Worm (Caenorhabditis elegans) whole organism, L1 larva: Measurements from ENCODE around the gene F52B11.2.

Source experiments
- C34B4.2 ChIP-seq: sonication (generic microtip); optimal IDR thresholded peaks from 2 replicates; lab custom pipeline; 2017; ENCODE audit warnings: mild to moderate bottlenecking, missing genetic modification characterization, missing compliant biosample characterization
- F16B12.6 ChIP-seq: fragments of 150-350 bp; optimal IDR thresholded peaks from 2 replicates; lab custom pipeline; 2014; ENCODE audit warnings: missing biosample characterization, missing genetic modification characterization
- blmp-1 ChIP-seq: fragments of 150-350 bp; optimal IDR thresholded peaks from 2 replicates; lab custom pipeline; 2014; ENCODE audit warnings: missing biosample characterization, missing genetic modification characterization
- ceh-63 ChIP-seq: fragments of 200-800 bp; sonication (Bioruptor generic); optimal IDR thresholded peaks from 2 replicates; lab custom pipeline; 2018; ENCODE audit warnings: mild to moderate bottlenecking, missing genetic modification characterization, missing compliant biosample characterization
- ceh-82 ChIP-seq, 3 experiments: fragments of 150-350 bp in 1 of 3; sonication (generic microtip) in 2 of 3; optimal IDR thresholded peaks; 2 replicates each; lab custom pipeline; 2014 to 2017; ENCODE audit warnings: missing biosample characterization in 3 of 3, missing genetic modification characterization in 3 of 3
- ces-1 ChIP-seq: fragments of 150-350 bp; optimal IDR thresholded peaks from 2 replicates; lab custom pipeline; 2014; ENCODE audit warnings: missing biosample characterization, missing genetic modification reagents, missing genetic modification characterization
- dsc-1 ChIP-seq: sonication (generic microtip); optimal IDR thresholded peaks from 2 replicates; lab custom pipeline; 2016; ENCODE audit warnings: mild to moderate bottlenecking, missing genetic modification characterization, missing compliant biosample characterization
- efl-1 ChIP-seq, 4 experiments: fragments of 150-350 bp; optimal IDR thresholded peaks in 3 of 4; peaks in 1 of 4; 1 replicate in 1 of 4; 2 replicates in 3 of 4; lab custom pipeline; 2014; ENCODE audit warnings: missing biosample characterization in 2 of 4, missing genetic modification characterization in 2 of 4, missing genetic modification reagents in 2 of 4
- efl-3 ChIP-seq: fragments of 200-800 bp; sonication (Bioruptor generic); optimal IDR thresholded peaks from 2 replicates; lab custom pipeline; 2018; ENCODE audit warnings: mild to moderate bottlenecking, missing genetic modification characterization, missing compliant biosample characterization
- egl-27 ChIP-seq, 2 experiments: fragments of 150-350 bp in 1 of 2; sonication (generic microtip); optimal IDR thresholded peaks; 3 replicates each; lab custom pipeline; 2017 to 2018; ENCODE audit warnings: missing biosample characterization in 2 of 2, missing genetic modification characterization in 2 of 2, missing genetic modification reagents in 2 of 2
- elt-3 ChIP-seq, 6 experiments: fragments of 150-350 bp in 1 of 6; sonication (generic microtip); optimal IDR thresholded peaks; 2 replicates each; lab custom pipeline; 2017 to 2018; ENCODE audit warnings: missing biosample characterization in 6 of 6, missing genetic modification characterization in 6 of 6, inconsistent platforms in 1 of 6
- fos-1 ChIP-seq: fragments of 150-350 bp; optimal IDR thresholded peaks from 2 replicates; lab custom pipeline; 2014; ENCODE audit warnings: missing biosample characterization, missing genetic modification characterization
- grh-1 ChIP-seq: fragments of 200-800 bp; sonication (Bioruptor generic); IDR thresholded peaks from 2 replicates; pipeline ENCODE4 v1.3.6; 2022; ENCODE audit warnings: missing genetic modification reagents, missing genetic modification characterization, missing compliant biosample characterization
- hlh-17 ChIP-seq: fragments of 200-800 bp; sonication (Bioruptor generic); optimal IDR thresholded peaks from 2 replicates; lab custom pipeline; 2018; ENCODE audit warnings: missing genetic modification characterization, mild to moderate bottlenecking, missing compliant biosample characterization, moderate library complexity, borderline replicate concordance
- irx-1 ChIP-seq: sonication (generic microtip); optimal IDR thresholded peaks from 2 replicates; lab custom pipeline; 2016; ENCODE audit warnings: missing genetic modification characterization, missing compliant biosample characterization
- isw-1 ChIP-seq: fragments of 200-800 bp; sonication (Bioruptor generic); IDR thresholded peaks from 2 replicates; pipeline ENCODE4 v1.3.6; 2022; ENCODE audit warnings: missing genetic modification characterization, missing compliant biosample characterization
- lin-14 ChIP-seq: fragments of 200-800 bp; sonication (Bioruptor generic); optimal IDR thresholded peaks from 2 replicates; lab custom pipeline; 2018; ENCODE audit warnings: mild to moderate bottlenecking, missing genetic modification characterization, moderate library complexity, missing compliant biosample characterization
- lir-3 ChIP-seq: sonication (generic microtip); optimal IDR thresholded peaks from 2 replicates; lab custom pipeline; 2016; ENCODE audit warnings: mild to moderate bottlenecking, missing genetic modification characterization, moderate library complexity, missing compliant biosample characterization; ENCODE audit not compliant: poor library complexity
- mab-9 ChIP-seq: fragments of 200-800 bp; sonication (Bioruptor generic); IDR thresholded peaks from 2 replicates; pipeline ENCODE4 v1.3.6; 2022; ENCODE audit warnings: missing genetic modification reagents, missing genetic modification characterization, missing compliant biosample characterization
- mef-2 ChIP-seq: fragments of 150-350 bp; optimal IDR thresholded peaks from 2 replicates; lab custom pipeline; 2014; ENCODE audit warnings: missing biosample characterization, missing genetic modification characterization
- mep-1 ChIP-seq: fragments of 150-350 bp; optimal IDR thresholded peaks from 2 replicates; lab custom pipeline; 2014; ENCODE audit warnings: missing biosample characterization, missing genetic modification characterization
- nhr-12 ChIP-seq: sonication (generic microtip); optimal IDR thresholded peaks from 2 replicates; lab custom pipeline; 2017; ENCODE audit warnings: missing biosample characterization, missing genetic modification characterization
- nhr-19 ChIP-seq: fragments of 200-800 bp; sonication (Bioruptor generic); conservative IDR thresholded peaks from 2 replicates; pipeline ENCODE4 v1.3.6; 2022; ENCODE audit warnings: missing genetic modification characterization, missing compliant biosample characterization
- nhr-84 ChIP-seq: sonication (generic microtip); optimal IDR thresholded peaks from 2 replicates; lab custom pipeline; 2017; ENCODE audit warnings: missing biosample characterization, missing genetic modification characterization
- snpc-4 ChIP-seq: fragments of 150-350 bp; optimal IDR thresholded peaks from 2 replicates; lab custom pipeline; 2014; ENCODE audit warnings: missing biosample characterization, missing genetic modification characterization
- snu-23 ChIP-seq: sonication (generic microtip); optimal IDR thresholded peaks from 2 replicates; lab custom pipeline; 2016; ENCODE audit warnings: missing genetic modification characterization, missing compliant biosample characterization
- sptf-1 ChIP-seq: fragments of 150-350 bp; optimal IDR thresholded peaks from 2 replicates; lab custom pipeline; 2014; ENCODE audit warnings: missing biosample characterization, missing genetic modification characterization
- unc-130 ChIP-seq: fragments of 150-350 bp; optimal IDR thresholded peaks from 2 replicates; lab custom pipeline; 2017; ENCODE audit warnings: missing biosample characterization, missing genetic modification characterization, inconsistent platforms
- xbp-1 ChIP-seq: sonication (generic microtip); optimal IDR thresholded peaks from 2 replicates; lab custom pipeline; 2016; ENCODE audit warnings: missing genetic modification characterization, missing compliant biosample characterization
- zip-4 ChIP-seq: fragments of 200-800 bp; sonication (Bioruptor generic); optimal IDR thresholded peaks from 2 replicates; lab custom pipeline; 2018; ENCODE audit warnings: mild to moderate bottlenecking, missing genetic modification characterization, moderate library complexity, missing compliant biosample characterization
- ztf-11 ChIP-seq, 2 experiments: sonication (generic microtip); optimal IDR thresholded peaks; 2 replicates each; lab custom pipeline; 2016 to 2017; ENCODE audit warnings: missing genetic modification characterization in 2 of 2, missing biosample characterization in 1 of 2, missing compliant biosample characterization in 1 of 2

The F52B11.2 gene

DNA sequence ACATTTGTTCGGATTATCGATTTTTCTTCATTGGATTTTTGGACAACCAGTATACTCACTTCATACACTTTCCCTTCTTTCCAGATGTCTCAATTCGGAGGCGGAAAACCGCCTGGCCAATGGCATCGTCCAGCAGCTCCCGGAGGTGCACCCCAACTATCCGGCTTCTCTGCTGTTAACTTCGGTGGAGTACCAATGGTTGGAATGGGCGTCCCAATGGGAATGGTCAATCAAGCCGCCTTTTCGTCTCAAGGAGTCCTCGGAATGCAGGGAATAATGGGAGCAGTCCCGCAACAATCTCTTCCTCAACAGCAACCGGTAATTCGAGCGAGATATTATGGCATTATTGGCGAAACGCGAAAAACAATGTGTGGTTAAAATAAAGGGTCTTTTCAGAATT lies 11.9 kb upstream of the F52B11.2 start, which contains the start of gene ccar-1:
TSS of gene ccar-1 (plus strand) at position 83 of the 400 bp plus-strand sequence.
- TF ChIP-seq nhr-19 (0 out of 2 replicates have a peak, but pooled peaks have one; percentile 9), unc-130 (no peak), ceh-63 (GFP tag; lab: Kevin White, UChicago) (peak; percentile 60)
- TF ChIP-seq, all 84 proteins: peak for 2

DNA sequence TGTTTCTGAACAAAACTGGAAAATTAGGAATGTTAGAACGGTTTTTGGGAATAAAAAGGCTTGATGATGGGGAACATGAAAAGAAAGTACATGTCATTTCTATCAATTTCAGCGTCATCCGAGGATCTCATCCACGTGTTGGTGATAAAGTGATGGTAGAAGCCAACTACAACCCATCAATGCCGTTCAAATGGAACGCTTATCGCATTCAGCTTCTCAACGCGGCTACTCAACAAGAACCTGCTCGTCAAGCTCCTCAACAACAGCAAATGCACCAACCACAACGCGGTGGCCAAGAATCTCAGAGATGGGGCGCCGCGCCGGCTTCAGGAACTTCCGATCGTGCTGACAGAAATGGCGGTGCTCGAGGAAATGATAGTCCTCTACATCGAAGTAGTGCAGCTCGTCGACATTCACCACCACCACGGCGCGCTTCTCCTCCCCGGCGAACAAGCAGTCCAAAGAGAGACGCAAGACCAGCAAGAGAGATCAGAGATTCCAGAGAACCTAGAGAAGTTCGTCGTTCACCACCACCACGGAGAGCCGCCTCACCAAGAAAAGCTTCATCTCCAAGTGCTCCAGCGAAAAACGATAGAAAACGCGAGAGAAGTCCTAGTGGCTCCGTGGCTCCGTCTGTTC lies 11.2 kb upstream of the F52B11.2 start:
- no peak for TF ChIP-seq zip-4 (GFP tag; lab: Kevin White, UChicago)
- TF ChIP-seq dsc-1 (tag; lab: Kevin White, UChicago), result no peak
- no peak for TF ChIP-seq ces-1
- no peak for TF ChIP-seq ztf-11 (tag; optimal IDR thresholded peaks at IDR 0.05; lab: Kevin White, UChicago)
- no peak for TF ChIP-seq lir-3 (tag; lab: Kevin White, UChicago)
- no peak for TF ChIP-seq efl-1 (optimal IDR thresholded peaks at IDR 0.05; lab: Kevin White, UChicago)
- TF ChIP-seq efl-1 (GFP tag; optimal IDR thresholded peaks at IDR 0.05 in 1 of 2; lab: Kevin White, UChicago), result no peak
- TF ChIP-seq irx-1, result no peak
- no peak for TF ChIP-seq unc-130
- TF ChIP-seq snu-23 (GFP tag; lab: Kevin White, UChicago), result no peak
- TF ChIP-seq mef-2 (tag; lab: Kevin White, UChicago), result no peak
- no peak for TF ChIP-seq fos-1
- no peak for TF ChIP-seq isw-1 (GFP tag; lab: Robert Waterston, UW)
- TF ChIP-seq hlh-17 (GFP tag; lab: Kevin White, UChicago), result no peak
- TF ChIP-seq snpc-4 (tag; lab: Kevin White, UChicago), result no peak
- no peak for TF ChIP-seq grh-1 (GFP tag; lab: Robert Waterston, UW)
- TF ChIP-seq lin-14 (GFP tag; lab: Kevin White, UChicago), result no peak
- no peak for TF ChIP-seq C34B4.2 (tag; lab: Kevin White, UChicago)
- TF ChIP-seq nhr-84 (tag; lab: Kevin White, UChicago), result no peak
- TF ChIP-seq efl-3, result no peak
- TF ChIP-seq mab-9 (GFP tag; lab: Robert Waterston, UW), result no peak

- TF ChIP-seq efl-1 (optimal IDR thresholded peaks at IDR 0.05; lab: Kevin White, UChicago) (no peak), efl-1 (GFP tag; optimal IDR thresholded peaks at IDR 0.05 in 1 of 2; lab: Kevin White, UChicago) (peak in 1 of 2 experiments; percentile 73), efl-3 (no peak), egl-27 (tag; optimal IDR thresholded peaks at IDR 0.05; lab: Kevin White, UChicago) (no peak)
Observed at ce11 chrIV:14074456-14074855, 8.9 kb upstream of the F52B11.2 start.

ce11 chrIV:14077135-14077534 lies 6.2 kb upstream of the F52B11.2 start, which contains the start of gene cfp-1:
TSS of gene cfp-1 (plus strand) at chrIV:14077435.
- no peak for TF ChIP-seq F16B12.6 (tag; lab: Kevin White, UChicago)

- TF ChIP-seq xbp-1 (tag; lab: Kevin White, UChicago) (peak; percentile 65), nhr-12 (tag; lab: Kevin White, UChicago) (no peak)
Observed at ce11 chrIV:14082956-14083355, 412 bp upstream of the F52B11.2 start.

DNA sequence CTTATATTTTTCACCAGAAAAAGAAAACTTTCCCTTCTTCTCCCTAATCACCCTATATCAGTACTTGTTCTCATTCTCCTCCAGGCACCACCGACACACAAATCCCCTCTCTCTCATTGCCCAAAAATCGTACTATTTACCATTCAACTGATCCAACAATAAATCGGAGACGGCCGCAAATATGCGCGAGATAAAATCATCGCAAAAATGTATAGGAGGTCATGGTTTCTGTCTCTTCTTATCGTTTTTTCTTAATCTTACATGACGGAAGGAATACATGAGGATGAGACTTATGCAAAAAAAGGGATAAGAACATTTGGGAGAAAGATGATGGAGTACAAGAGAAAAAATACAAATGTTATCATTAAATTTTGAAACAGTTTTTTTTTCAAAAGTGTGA lies 3.0 kb downstream of the F52B11.2 start:
- TF ChIP-seq efl-1 (optimal IDR thresholded peaks at IDR 0.05; lab: Kevin White, UChicago) (no peak), efl-1 (GFP tag; optimal IDR thresholded peaks at IDR 0.05 in 1 of 2; lab: Kevin White, UChicago) (no peak), mep-1 (tag; lab: Kevin White, UChicago) (peak; percentile 43), sptf-1 (tag; lab: Kevin White, UChicago) (no peak), fos-1 (no peak), ceh-82 (tag; optimal IDR thresholded peaks at IDR 0.05; lab: Kevin White, UChicago) (no peak), elt-3 (tag; optimal IDR thresholded peaks at IDR 0.05; lab: Kevin White, UChicago) (peak in 1 of 6 experiments; percentile 47), blmp-1 (tag; lab: Kevin White, UChicago) (peak; percentile 96)
